Fruit fly (Drosophila melanogaster) whole organism, adult: Measurements from ENCODE around the gene Dlic.
A peak's percentile ranks its signal among the peaks of the same experiment; 100 is the strongest.

ENCODE experiments used
- CG12768 ChIP-seq: fragments of 200-800 bp; sonication (Bioruptor generic); optimal IDR thresholded peaks from 2 replicates; lab custom pipeline; 2017; ENCODE audit warnings: missing biosample characterization, missing genetic modification characterization, mild to moderate bottlenecking, moderate library complexity, missing genetic modification reagents
- CG33017 ChIP-seq: fragments of 200-800 bp; sonication (Bioruptor generic); optimal IDR thresholded peaks from 2 replicates; lab custom pipeline; 2018; ENCODE audit warnings: missing biosample characterization, mild to moderate bottlenecking, missing genetic modification characterization, moderate library complexity
- CG5204 ChIP-seq: fragments of 200-800 bp; sonication (Bioruptor generic); optimal IDR thresholded peaks from 2 replicates; lab custom pipeline; 2016; ENCODE audit warnings: missing biosample characterization, missing genetic modification characterization
- CG7045 ChIP-seq: fragments of 200-800 bp; sonication (Bioruptor generic); optimal IDR thresholded peaks from 2 replicates; lab custom pipeline; 2017; ENCODE audit warnings: missing biosample characterization, mild to moderate bottlenecking, missing genetic modification characterization
- Clk ChIP-seq: fragments of 200-800 bp; sonication (Bioruptor generic); optimal IDR thresholded peaks from 2 replicates; lab custom pipeline; 2017; ENCODE audit warnings: missing biosample characterization, missing genetic modification characterization
- Mnt ChIP-seq: fragments of 200-800 bp; sonication (Bioruptor generic); optimal IDR thresholded peaks from 2 replicates; lab custom pipeline; 2016; ENCODE audit warnings: missing biosample characterization, mild to moderate bottlenecking, missing genetic modification characterization
- cic ChIP-seq: fragments of 200-800 bp; sonication (Bioruptor generic); optimal IDR thresholded peaks from 2 replicates; lab custom pipeline; 2017; ENCODE audit warnings: missing biosample characterization, mild to moderate bottlenecking, missing genetic modification characterization, moderate library complexity
- cnc ChIP-seq, 2 experiments: fragments of >200 bp; optimal IDR thresholded peaks; 2 replicates each; lab custom pipeline; 2017
- kay ChIP-seq: fragments of 200-800 bp; sonication (Bioruptor generic); peaks from one replicate; lab custom pipeline; 2016; ENCODE audit warnings: missing biosample characterization, missing genetic modification characterization, borderline replicate concordance
- pad ChIP-seq: fragments of 200-800 bp; sonication (Bioruptor generic); optimal IDR thresholded peaks from 3 replicates; lab custom pipeline; 2017; ENCODE audit warnings: missing biosample characterization, missing genetic modification characterization, mild to moderate bottlenecking, moderate library complexity, missing genetic modification reagents
- tj ChIP-seq: fragments of 200-800 bp; sonication (Bioruptor generic); optimal IDR thresholded peaks from 3 replicates; lab custom pipeline; 2017; ENCODE audit warnings: missing biosample characterization, mild to moderate bottlenecking, missing genetic modification characterization, moderate library complexity

DNA sequence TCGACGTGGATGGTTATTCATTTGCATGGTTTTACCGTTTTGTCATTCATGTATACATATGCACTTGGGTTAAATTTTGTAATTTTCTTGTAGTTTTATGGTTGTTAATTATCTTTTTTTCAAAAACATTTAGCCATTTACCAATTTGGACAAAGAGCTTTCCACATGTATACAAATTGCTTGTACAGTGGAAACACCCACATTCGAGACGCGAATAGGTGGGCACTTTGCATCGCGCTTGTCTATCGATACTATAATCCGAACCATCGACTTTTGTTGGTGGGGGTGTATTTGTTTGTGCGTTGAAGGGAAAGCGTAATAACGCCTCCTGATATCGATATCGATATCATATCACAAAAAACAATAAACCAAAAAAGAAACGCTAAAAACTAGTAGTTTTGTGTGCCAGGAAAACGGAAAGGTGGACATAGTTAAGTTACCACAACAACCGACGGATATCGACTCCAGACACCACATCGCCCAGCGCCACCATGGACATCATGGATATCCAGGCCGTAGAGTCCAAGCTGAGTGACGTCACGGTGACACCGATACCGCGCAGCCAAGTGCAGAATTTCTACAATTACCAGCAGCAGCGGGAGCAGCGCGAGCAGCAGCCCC lies 16.5 kb upstream of the Dlic start, which contains the start of gene CDK2AP1:
- TF ChIP-seq Mnt (GFP tag; lab: Kevin White, UChicago) (peak; percentile 51), cic (GFP tag; lab: Kevin White, UChicago) (no peak), CG5204 (GFP tag; lab: Kevin White, UChicago) (no peak), Clk (GFP tag; lab: Kevin White, UChicago) (no peak), CG12768 (no peak), pad (GFP tag; lab: Kevin White, UChicago) (no peak), kay (GFP tag; lab: Kevin White, UChicago) (no peak), CG33017 (tag; lab: Kevin White, UChicago) (no peak), CG7045 (GFP tag; lab: Kevin White, UChicago) (no peak), tj (GFP tag; lab: Kevin White, UChicago) (no peak), cnc (optimal IDR thresholded peaks at IDR 0.05; lab: Kevin White, UChicago) (no peak)
